Fruit fly (Drosophila melanogaster) whole organism, wandering third instar larva: ENCODE results near the gene CG1847.

ENCODE experiments used
- Abd-B ChIP-seq: fragments of >200 bp; optimal IDR thresholded peaks from 2 replicates; lab custom pipeline; 2017; ENCODE audit warnings: missing biosample characterization, missing genetic modification characterization
- CG32264 ChIP-seq: fragments of 200-800 bp; sonication (Bioruptor generic); optimal IDR thresholded peaks from 2 replicates; lab custom pipeline; 2016; ENCODE audit warnings: missing biosample characterization, missing genetic modification characterization
- CG9705 ChIP-seq: fragments of 200-800 bp; sonication (Bioruptor generic); optimal IDR thresholded peaks from 2 replicates; lab custom pipeline; 2018; ENCODE audit warnings: missing biosample characterization, mild to moderate bottlenecking, missing genetic modification characterization
- CrebA ChIP-seq: fragments of 200-800 bp; sonication (Bioruptor generic); optimal IDR thresholded peaks from 2 replicates; lab custom pipeline; 2016; ENCODE audit warnings: missing biosample characterization, mild to moderate bottlenecking, missing genetic modification characterization, borderline replicate concordance
- Dfd ChIP-seq: fragments of >200 bp; optimal IDR thresholded peaks from 2 replicates; lab custom pipeline; 2017; ENCODE audit warnings: missing biosample characterization, missing genetic modification characterization
- Dif ChIP-seq: fragments of 200-275, 200-300 bp; sonication (Bioruptor generic); optimal IDR thresholded peaks from 2 replicates; lab custom pipeline; 2018; ENCODE audit warnings: missing biosample characterization, missing genetic modification characterization; ENCODE audit not compliant: partially characterized antibody
- GATAd ChIP-seq: sonication (Bioruptor generic); optimal IDR thresholded peaks from 2 replicates; lab custom pipeline; 2016; ENCODE audit warnings: missing biosample characterization, missing genetic modification characterization
- HLH106 ChIP-seq: fragments of 200-800 bp; optimal IDR thresholded peaks from 3 replicates; lab custom pipeline; 2019; ENCODE audit warnings: missing biosample characterization, mild to moderate bottlenecking, missing genetic modification characterization, moderate library complexity
- Hnf4 ChIP-seq: fragments of 200-800 bp; sonication (Bioruptor generic); optimal IDR thresholded peaks from 2 replicates; lab custom pipeline; 2016; ENCODE audit warnings: missing biosample characterization, mild to moderate bottlenecking, missing genetic modification characterization
- Hr78 ChIP-seq: fragments of >200 bp; optimal IDR thresholded peaks from 2 replicates; lab custom pipeline; 2017; ENCODE audit warnings: missing biosample characterization, missing genetic modification characterization
- Hr83 ChIP-seq: fragments of 200-300 bp; sonication (Bioruptor generic); optimal IDR thresholded peaks from 2 replicates; lab custom pipeline; 2016; ENCODE audit warnings: missing biosample characterization, mild to moderate bottlenecking, missing genetic modification characterization, moderate library complexity; ENCODE audit not compliant: poor library complexity, severe bottlenecking
- Jra ChIP-seq: sonication (Bioruptor generic); optimal IDR thresholded peaks from 2 replicates; lab custom pipeline; 2016; ENCODE audit warnings: missing biosample characterization, missing genetic modification characterization
- Mio ChIP-seq: sonication (Bioruptor generic); optimal IDR thresholded peaks from 2 replicates; lab custom pipeline; 2016; ENCODE audit warnings: missing biosample characterization, missing genetic modification characterization
- Myc ChIP-seq: fragments of >200 bp; optimal IDR thresholded peaks from 2 replicates; lab custom pipeline; 2017
- OdsH ChIP-seq: fragments of 200-800 bp; sonication (Bioruptor generic); optimal IDR thresholded peaks from 2 replicates; lab custom pipeline; 2016; ENCODE audit warnings: missing biosample characterization, mild to moderate bottlenecking, missing genetic modification characterization
- Rel ChIP-seq, 2 experiments: fragments of 200-800 bp; sonication (Bioruptor generic) in 1 of 2; optimal IDR thresholded peaks; 2 replicates in 1 of 2; 3 replicates in 1 of 2; lab custom pipeline; 2016 to 2019; ENCODE audit warnings: mild to moderate bottlenecking in 2 of 2, missing biosample characterization in 2 of 2, missing genetic modification characterization in 2 of 2, moderate library complexity in 1 of 2
- Sp1 ChIP-seq: fragments of 200-800 bp; sonication (Bioruptor generic); optimal IDR thresholded peaks from 3 replicates; lab custom pipeline; 2019; ENCODE audit warnings: missing biosample characterization, mild to moderate bottlenecking, missing genetic modification characterization, moderate library complexity
- Vsx2 ChIP-seq: fragments of 200-300, 225-300 bp; sonication (Bioruptor generic); optimal IDR thresholded peaks from 2 replicates; lab custom pipeline; 2018; ENCODE audit warnings: missing biosample characterization, missing genetic modification characterization; ENCODE audit not compliant: partially characterized antibody
- br ChIP-seq: fragments of 200-800 bp; sonication (Bioruptor generic); optimal IDR thresholded peaks from 2 replicates; lab custom pipeline; 2016; ENCODE audit warnings: missing biosample characterization, missing genetic modification characterization
- brk ChIP-seq: fragments of 200-800 bp; sonication (Bioruptor generic); optimal IDR thresholded peaks from 2 replicates; lab custom pipeline; 2016; ENCODE audit warnings: missing biosample characterization, mild to moderate bottlenecking, missing genetic modification characterization
- dl ChIP-seq, 2 experiments: fragments of 175-275, 200-275 bp in 1 of 2; fragments of 200-275 bp in 1 of 2; sonication (Bioruptor generic); optimal IDR thresholded peaks; lab custom pipeline; 2018; ENCODE audit warnings: mild to moderate bottlenecking in 2 of 2, missing biosample characterization in 2 of 2, missing genetic modification characterization in 2 of 2, moderate library complexity in 2 of 2; ENCODE audit not compliant: partially characterized antibody in 2 of 2, insufficient read depth in 1 of 2
- dmrt93B ChIP-seq: fragments of 200-800 bp; sonication (Bioruptor generic); optimal IDR thresholded peaks from 2 replicates; lab custom pipeline; 2018; ENCODE audit warnings: missing biosample characterization, mild to moderate bottlenecking, missing genetic modification characterization
- dsf ChIP-seq: sonication (Bioruptor generic); optimal IDR thresholded peaks from 2 replicates; lab custom pipeline; 2016; ENCODE audit warnings: missing biosample characterization, missing genetic modification characterization, borderline replicate concordance
- ey ChIP-seq: fragments of 200-800 bp; sonication (Bioruptor generic); optimal IDR thresholded peaks from 2 replicates; lab custom pipeline; 2016; ENCODE audit warnings: missing biosample characterization, missing genetic modification characterization
- foxo ChIP-seq, 2 experiments: fragments of 200-800 bp; sonication (Bioruptor generic); optimal IDR thresholded peaks; 2 replicates in 1 of 2; 3 replicates in 1 of 2; lab custom pipeline; 2016 to 2017; ENCODE audit warnings: missing biosample characterization in 2 of 2, missing genetic modification characterization in 2 of 2
- fru ChIP-seq: fragments of 200-800 bp; sonication (Bioruptor generic); optimal IDR thresholded peaks from 3 replicates; lab custom pipeline; 2016; ENCODE audit warnings: missing biosample characterization, mild to moderate bottlenecking, missing genetic modification characterization
- h ChIP-seq: fragments of 200-800 bp; sonication (Bioruptor generic); optimal IDR thresholded peaks from 3 replicates; lab custom pipeline; 2016; ENCODE audit warnings: missing biosample characterization, mild to moderate bottlenecking, missing genetic modification characterization
- jim ChIP-seq: fragments of 175-275, 200-325 bp; sonication (Bioruptor generic); optimal IDR thresholded peaks from 2 replicates; lab custom pipeline; 2016; ENCODE audit warnings: missing biosample characterization, mild to moderate bottlenecking, missing genetic modification characterization
- lola ChIP-seq: fragments of >200 bp; optimal IDR thresholded peaks from 2 replicates; lab custom pipeline; 2017; ENCODE audit warnings: missing biosample characterization, missing genetic modification characterization
- pan ChIP-seq: fragments of >200 bp; optimal IDR thresholded peaks from 2 replicates; lab custom pipeline; 2017
- psq ChIP-seq: fragments of 200-800 bp; sonication (Bioruptor generic); optimal IDR thresholded peaks from 3 replicates; lab custom pipeline; 2017; ENCODE audit warnings: missing biosample characterization, mild to moderate bottlenecking, missing genetic modification characterization, moderate library complexity
- rgr ChIP-seq: fragments of 200-800 bp; sonication (Bioruptor generic); optimal IDR thresholded peaks from 3 replicates; lab custom pipeline; 2016; ENCODE audit warnings: missing biosample characterization, mild to moderate bottlenecking, missing genetic modification characterization
- sage ChIP-seq: fragments of 200-800 bp; sonication (Bioruptor generic); optimal IDR thresholded peaks from 2 replicates; lab custom pipeline; 2016; ENCODE audit warnings: missing biosample characterization, mild to moderate bottlenecking, missing genetic modification characterization
- sv ChIP-seq: fragments of 200-800 bp; sonication (Bioruptor generic); optimal IDR thresholded peaks from 3 replicates; lab custom pipeline; 2016; ENCODE audit warnings: missing biosample characterization, missing genetic modification characterization
- usp ChIP-seq: fragments of >200 bp; optimal IDR thresholded peaks from 2 replicates; lab custom pipeline; 2017; ENCODE audit warnings: missing biosample characterization, missing genetic modification characterization
- woc ChIP-seq: sonication (Bioruptor generic); optimal IDR thresholded peaks from 2 replicates; lab custom pipeline; 2016; ENCODE audit warnings: missing biosample characterization, mild to moderate bottlenecking, missing genetic modification characterization

CG1847 gene

dm6 chrX:11877165-11877564, 8.2 kb downstream of the CG1847 start, which contains the start of gene CG10352:
TSS of gene CG10352 (minus strand) at chrX:11877168.
- TF ChIP-seq CG9705 (GFP tag; lab: Kevin White, UChicago) (no peak), pan (lab: Kevin White, UChicago) (no peak), Hr78 (GFP tag; lab: Kevin White, UChicago) (no peak), sv (GFP tag; lab: Kevin White, UChicago) (no peak), Myc (no peak), CG32264 (GFP tag; lab: Kevin White, UChicago) (no peak), Abd-B (GFP tag; lab: Kevin White, UChicago) (no peak), OdsH (GFP tag; lab: Kevin White, UChicago) (no peak), Sp1 (GFP tag; lab: Kevin White, UChicago) (no peak), Hnf4 (no peak), dl (GFP tag; optimal IDR thresholded peaks at IDR 0.05; lab: Kevin White, UChicago; ENCODE audit: insufficient read depth in 1 of 2, partially characterized antibody in 2 of 2) (no peak), GATAd (GFP tag; lab: Kevin White, UChicago) (no peak), lola (no peak), psq (no peak), foxo (GFP tag; optimal IDR thresholded peaks at IDR 0.05; lab: Kevin White, UChicago) (no peak), woc (GFP tag; lab: Kevin White, UChicago) (no peak), Dif (GFP tag; lab: Kevin White, UChicago) (no peak)

dm6 chrX:11881686-11882085, 12.7 kb downstream of the CG1847 start:
- no peak for TF ChIP-seq brk (GFP tag; lab: Kevin White, UChicago)

DNA sequence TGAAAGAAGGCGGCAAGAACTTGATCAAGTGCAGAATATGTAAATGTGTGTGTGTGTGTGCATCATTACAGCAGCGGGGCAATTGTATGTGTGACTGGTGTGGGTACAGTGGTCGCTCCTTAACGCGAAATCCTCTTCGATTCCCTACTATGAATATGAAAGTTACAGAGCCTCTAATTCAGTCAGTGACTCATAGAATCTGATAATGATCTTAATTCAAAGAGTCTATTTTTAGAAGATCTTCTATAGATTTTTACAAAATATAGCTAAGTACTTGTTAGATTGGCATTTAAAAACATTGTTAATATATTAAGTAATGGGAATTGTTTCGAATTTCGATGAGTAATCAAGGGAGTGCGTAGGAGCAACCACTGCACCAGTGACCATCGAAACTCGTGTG, 13.5 kb downstream of the CG1847 start:
- TF ChIP-seq woc (GFP tag; lab: Kevin White, UChicago) (no peak), dmrt93B (no peak), usp (GFP tag; lab: Kevin White, UChicago) (no peak), jim (no peak), Jra (GFP tag; lab: Kevin White, UChicago) (no peak), ey (GFP tag; lab: Kevin White, UChicago) (no peak), CG32264 (GFP tag; lab: Kevin White, UChicago) (no peak), br (GFP tag; lab: Kevin White, UChicago) (no peak), brk (GFP tag; lab: Kevin White, UChicago) (no peak), OdsH (GFP tag; lab: Kevin White, UChicago) (no peak), Dfd (GFP tag; lab: Kevin White, UChicago) (no peak), GATAd (GFP tag; lab: Kevin White, UChicago) (no peak), Vsx2 (GFP tag; lab: Kevin White, UChicago) (no peak), dl (GFP tag; optimal IDR thresholded peaks at IDR 0.05; lab: Kevin White, UChicago; ENCODE audit: insufficient read depth in 1 of 2, partially characterized antibody in 2 of 2) (no peak)

dm6 chrX:11884134-11884533, 15.2 kb downstream of the CG1847 start:
- no peak for TF ChIP-seq Hnf4

- TF ChIP-seq CrebA (GFP tag; lab: Kevin White, UChicago) (no peak), pan (lab: Kevin White, UChicago) (no peak), HLH106 (tag; lab: Kevin White, UChicago) (no peak), Mio (GFP tag; lab: Kevin White, UChicago) (no peak), foxo (GFP tag; optimal IDR thresholded peaks at IDR 0.05; lab: Kevin White, UChicago) (peak in 1 of 2 experiments; percentile 14)
Observed at dm6 chrX:11885356-11885755, 16.4 kb downstream of the CG1847 start.

- TF ChIP-seq lola (no peak), CrebA (GFP tag; lab: Kevin White, UChicago) (no peak), Jra (GFP tag; lab: Kevin White, UChicago) (peak; percentile 72), dsf (no peak), rgr (peak; percentile 59), h (peak; percentile 62), fru (GFP tag; lab: Kevin White, UChicago) (peak; percentile 57), sv (GFP tag; lab: Kevin White, UChicago) (peak; percentile 11), brk (GFP tag; lab: Kevin White, UChicago) (no peak), woc (GFP tag; lab: Kevin White, UChicago) (peak; percentile 31), GATAd (GFP tag; lab: Kevin White, UChicago) (no peak), br (GFP tag; lab: Kevin White, UChicago) (peak; percentile 50), Hr83 (GFP tag; lab: Kevin White, UChicago) (peak; percentile 84), OdsH (GFP tag; lab: Kevin White, UChicago) (peak; percentile 21), CG32264 (GFP tag; lab: Kevin White, UChicago) (no peak), foxo (GFP tag; optimal IDR thresholded peaks at IDR 0.05; lab: Kevin White, UChicago) (peak in 1 of 2 experiments; percentile 56), ey (GFP tag; lab: Kevin White, UChicago) (peak; percentile 38), dmrt93B (no peak), sage (GFP tag; lab: Kevin White, UChicago) (no peak), CG9705 (GFP tag; lab: Kevin White, UChicago) (no peak), Rel (GFP tag; optimal IDR thresholded peaks at IDR 0.05; lab: Kevin White, UChicago) (no peak), Rel (tag; optimal IDR thresholded peaks at IDR 0.05; lab: Kevin White, UChicago) (peak; percentile 42), Vsx2 (GFP tag; lab: Kevin White, UChicago) (no peak), pan (lab: Kevin White, UChicago) (no peak), jim (no peak), Sp1 (GFP tag; lab: Kevin White, UChicago) (peak; percentile 44), Dfd (GFP tag; lab: Kevin White, UChicago) (no peak)
Observed at dm6 chrX:11886976-11887375, 18.0 kb downstream of the CG1847 start, which contains the start of the genes CG10353 and SelG. TSS of gene CG10353 (minus strand) at chrX:11887162. TSS of gene SelG (plus strand) at chrX:11887284.
